Fruit fly (Drosophila melanogaster): Measurements from ENCODE around the gene Cpr97Eb.

DNA sequence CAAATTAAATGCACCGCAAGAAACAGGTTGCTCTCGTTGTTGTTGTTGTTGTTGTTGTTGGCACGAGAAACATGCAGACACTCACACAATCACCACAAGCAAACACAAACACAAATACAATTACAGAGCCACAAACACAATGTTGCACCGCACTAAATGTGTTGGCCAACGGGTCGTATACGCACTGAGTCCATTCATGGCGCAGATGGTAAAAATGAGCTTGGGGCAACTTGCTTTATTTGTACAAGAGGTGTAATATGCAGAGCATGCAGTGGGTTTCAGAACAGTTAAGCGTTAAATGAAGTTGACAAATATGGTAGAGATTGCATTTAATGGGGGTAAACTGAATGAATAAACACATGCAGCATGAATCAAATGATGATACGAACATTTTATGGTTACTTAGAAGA lies 47.0 kb upstream of the Cpr97Eb start:
- TF ChIP-seq Aef1 (GFP tag; IDR thresholded peaks at IDR 0.05) (no peak), CG10431 (GFP tag; optimal IDR thresholded peaks at IDR 0.05) (peak; percentile 24), sisA (GFP tag; IDR thresholded peaks at IDR 0.05) (no peak), NK7.1 (GFP tag; optimal IDR thresholded peaks at IDR 0.05) (no peak), CG15514 (GFP tag; optimal IDR thresholded peaks at IDR 0.05) (no peak), CG15696 (tag; optimal IDR thresholded peaks at IDR 0.05) (no peak), br (optimal IDR thresholded peaks at IDR 0.05) (no peak), CG10147 (GFP tag; optimal IDR thresholded peaks at IDR 0.05) (no peak), Chrac-16 (GFP tag; optimal IDR thresholded peaks at IDR 0.05) (no peak)
